In the genomic region with DNA sequence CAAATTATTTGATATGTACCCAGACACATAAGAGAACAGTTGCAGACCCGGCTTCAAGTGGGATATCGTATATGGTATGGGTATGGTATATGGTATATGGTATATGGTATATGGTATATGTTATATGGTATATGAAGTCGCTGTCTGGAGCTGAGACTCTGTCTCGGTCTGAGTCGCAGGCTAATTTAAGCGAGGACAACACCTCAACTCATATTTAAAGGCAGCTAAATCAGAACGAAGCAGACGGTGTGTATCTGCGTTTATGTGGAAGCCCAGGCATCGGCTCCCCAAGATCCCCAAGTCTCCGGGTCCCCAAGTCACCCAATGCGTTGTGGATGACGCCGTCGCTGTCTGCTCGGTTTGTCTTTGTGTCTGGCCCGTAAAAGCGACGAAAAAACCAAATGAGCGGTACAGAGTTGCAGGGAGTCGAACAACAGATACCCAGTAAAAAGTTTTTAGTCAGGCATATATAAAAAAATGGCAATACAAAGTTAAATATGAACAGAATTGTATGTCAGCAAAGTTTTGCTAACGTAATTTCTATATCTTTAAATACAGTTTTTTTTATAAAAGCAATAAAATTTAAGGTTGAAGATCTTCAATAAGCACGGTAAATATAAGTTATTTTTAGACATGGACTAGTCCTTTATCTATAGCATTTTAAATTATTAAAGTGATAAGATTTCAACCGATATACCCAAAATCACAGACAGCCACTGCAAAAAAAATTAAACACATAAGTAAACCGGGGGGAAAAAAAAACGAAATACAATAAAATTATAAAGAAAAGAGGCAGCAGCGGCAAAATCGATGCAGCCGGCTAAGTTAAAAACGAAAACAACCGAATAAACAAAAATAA, we compare ENCODE assay signal across 6 fruit fly cellular contexts.
TF ChIP-seq lines count a peak whose summit lies in the region.

No protein-coding gene starts in this region.

- peak; percentile 1 for TF ChIP-seq CTCF in whole organism, embryonic (GFP tag; optimal IDR thresholded peaks at IDR 0.05; lab: Kevin White, UChicago)

TF ChIP-seq in whole organism, 6 proteins besides CTCF, POLR2A, EP300 and RAD21:
- no peak for TF ChIP-seq Dll (optimal IDR thresholded peaks at IDR 0.05; lab: Kevin White, UChicago)
- peak; percentile 96 for TF ChIP-seq pan (optimal IDR thresholded peaks at IDR 0.05; lab: Kevin White, UChicago)

TF ChIP-seq in whole organism, adult, 20 proteins besides CTCF, POLR2A, EP300 and RAD21:
- TF ChIP-seq bab1 (GFP tag; optimal IDR thresholded peaks at IDR 0.05; lab: Kevin White, UChicago) (peak; percentile 77), kay (GFP tag; lab: Kevin White, UChicago; ENCODE audit: borderline replicate concordance) (no peak), tj (GFP tag; optimal IDR thresholded peaks at IDR 0.05; lab: Kevin White, UChicago) (peak; percentile 48), ovo (GFP tag; optimal IDR thresholded peaks at IDR 0.05; lab: Kevin White, UChicago) (no peak), toe (GFP tag; optimal IDR thresholded peaks at IDR 0.05; lab: Kevin White, UChicago) (no peak), CG1620 (GFP tag; optimal IDR thresholded peaks at IDR 0.05; lab: Kevin White, UChicago) (no peak), CG7101 (tag; optimal IDR thresholded peaks at IDR 0.05; lab: Kevin White, UChicago) (peak; percentile 8)

TF ChIP-seq in whole organism, embryonic, 481 proteins besides CTCF, POLR2A, EP300 and RAD21 (continues in another document):
- TF ChIP-seq cwo (GFP tag; optimal IDR thresholded peaks at IDR 0.05; lab: Kevin White, UChicago) (peak; percentile 42), salm (tag; optimal IDR thresholded peaks at IDR 0.05; lab: Kevin White, UChicago) (peak; percentile 60), zfh2 (GFP tag; optimal IDR thresholded peaks at IDR 0.05; lab: Kevin White, UChicago) (no peak), D19B (GFP tag; optimal IDR thresholded peaks at IDR 0.05; lab: Kevin White, UChicago) (peak; percentile 70), CG10274 (GFP tag; optimal IDR thresholded peaks at IDR 0.05; lab: Kevin White, UChicago) (peak; percentile 4), nom (GFP tag; optimal IDR thresholded peaks at IDR 0.05; lab: Kevin White, UChicago) (peak; percentile 77), Antp (GFP tag; optimal IDR thresholded peaks at IDR 0.05; lab: Kevin White, UChicago) (no peak), grau (tag; optimal IDR thresholded peaks at IDR 0.05; lab: Kevin White, UChicago) (peak; percentile 69), Doc3 (GFP tag; IDR thresholded peaks at IDR 0.05; lab: Robert Waterston, UW; ENCODE audit: partially characterized antibody) (no peak), chinmo (GFP tag; IDR thresholded peaks at IDR 0.05; lab: Robert Waterston, UW; ENCODE audit: partially characterized antibody) (no peak), E2f2 (GFP tag; IDR thresholded peaks at IDR 0.05; lab: Robert Waterston, UW) (peak; percentile 19; the same call in 1 of the 2 replicates), CG12659 (GFP tag; optimal IDR thresholded peaks at IDR 0.05; lab: Kevin White, UChicago) (peak; percentile 46), CG2712 (tag; optimal IDR thresholded peaks at IDR 0.05; lab: Kevin White, UChicago) (peak; percentile 82), CG17829 (tag; optimal IDR thresholded peaks at IDR 0.05; lab: Kevin White, UChicago) (peak; percentile 54), CG8359 (GFP tag; optimal IDR thresholded peaks at IDR 0.05; lab: Kevin White, UChicago; ENCODE audit: borderline replicate concordance) (peak; percentile 27), kay (GFP tag; optimal IDR thresholded peaks at IDR 0.05; lab: Kevin White, UChicago) (no peak), lmd (GFP tag; IDR thresholded peaks at IDR 0.05; lab: Robert Waterston, UW) (peak; percentile 64; the same call in 1 of the 2 replicates)

TF ChIP-seq in whole organism, prepupa, 60 proteins besides CTCF, POLR2A, EP300 and RAD21 (continues in another document):
- TF ChIP-seq CG3919 (GFP tag; optimal IDR thresholded peaks at IDR 0.05; lab: Kevin White, UChicago) (peak; percentile 95), CG6276 (GFP tag; optimal IDR thresholded peaks at IDR 0.05; lab: Kevin White, UChicago) (peak; percentile 30), dac (GFP tag; optimal IDR thresholded peaks at IDR 0.05; lab: Kevin White, UChicago) (peak; percentile 20), fkh (GFP tag; optimal IDR thresholded peaks at IDR 0.05; lab: Kevin White, UChicago) (no peak), CG32006 (GFP tag; optimal IDR thresholded peaks at IDR 0.05; lab: Kevin White, UChicago) (peak; percentile 82), Ets96B (tag; optimal IDR thresholded peaks at IDR 0.05; lab: Kevin White, UChicago) (peak; percentile 96), fd59A (GFP tag; optimal IDR thresholded peaks at IDR 0.05; lab: Kevin White, UChicago) (peak; percentile 95), Met (GFP tag; optimal IDR thresholded peaks at IDR 0.05; lab: Kevin White, UChicago) (peak; percentile 98), CG7368 (GFP tag; optimal IDR thresholded peaks at IDR 0.05; lab: Kevin White, UChicago) (peak; percentile 86), CG8119 (GFP tag; IDR thresholded peaks at IDR 0.05; lab: Robert Waterston, UW) (peak; percentile 79), vri (GFP tag; optimal IDR thresholded peaks at IDR 0.05; lab: Kevin White, UChicago) (peak; percentile 82), CG11902 (GFP tag; optimal IDR thresholded peaks at IDR 0.05; lab: Kevin White, UChicago) (peak; percentile 97), CG1621 (tag; optimal IDR thresholded peaks at IDR 0.05; lab: Kevin White, UChicago) (peak; percentile 83), Hr38 (GFP tag; optimal IDR thresholded peaks at IDR 0.05; lab: Kevin White, UChicago) (no peak), Eip93F (GFP tag; optimal IDR thresholded peaks at IDR 0.05; lab: Kevin White, UChicago) (peak; percentile 87), Hr4 (GFP tag; optimal IDR thresholded peaks at IDR 0.05; lab: Kevin White, UChicago) (peak; percentile 79), Hr39 (GFP tag; optimal IDR thresholded peaks at IDR 0.05; lab: Kevin White, UChicago) (peak; percentile 97), dsx (GFP tag; optimal IDR thresholded peaks at IDR 0.05; lab: Kevin White, UChicago; ENCODE audit: poor library complexity, severe bottlenecking) (peak; percentile 95)

TF ChIP-seq in whole organism, pupa, 21 proteins besides CTCF, POLR2A, EP300 and RAD21 (continues in another document):
- TF ChIP-seq CG13204 (GFP tag; optimal IDR thresholded peaks at IDR 0.05; lab: Kevin White, UChicago) (peak; percentile 79), Snoo (tag; optimal IDR thresholded peaks at IDR 0.05; lab: Kevin White, UChicago) (peak; percentile 98), EcR (GFP tag; optimal IDR thresholded peaks at IDR 0.05; lab: Kevin White, UChicago) (no peak), CG17806 (tag; optimal IDR thresholded peaks at IDR 0.05; lab: Kevin White, UChicago) (peak; percentile 93), rn (GFP tag; IDR thresholded peaks at IDR 0.05; lab: Robert Waterston, UW) (0 out of 2 replicates have a peak, but pooled peaks have one; percentile 42), Pif1A (GFP tag; optimal IDR thresholded peaks at IDR 0.05; lab: Kevin White, UChicago) (peak; percentile 85), CG8301 (tag; optimal IDR thresholded peaks at IDR 0.05; lab: Kevin White, UChicago) (peak; percentile 55), CG8159 (tag; optimal IDR thresholded peaks at IDR 0.05; lab: Kevin White, UChicago) (peak; percentile 99), gl (tag; optimal IDR thresholded peaks at IDR 0.05; lab: Kevin White, UChicago) (peak; percentile 77), CG34367 (tag; optimal IDR thresholded peaks at IDR 0.05; lab: Kevin White, UChicago) (peak; percentile 88), fd96Ca (GFP tag; IDR thresholded peaks at IDR 0.05; lab: Robert Waterston, UW) (0 out of 3 replicates have a peak, but pooled peaks have one; percentile 31), CG9948 (tag; optimal IDR thresholded peaks at IDR 0.05; lab: Kevin White, UChicago) (peak; percentile 95), CG15710 (tag; optimal IDR thresholded peaks at IDR 0.05; lab: Kevin White, UChicago) (peak; percentile 97), CG32121 (GFP tag; IDR thresholded peaks at IDR 0.05; lab: Robert Waterston, UW) (no peak), D1 (tag; optimal IDR thresholded peaks at IDR 0.05; lab: Kevin White, UChicago) (peak; percentile 95), CG10348 (GFP tag; IDR thresholded peaks at IDR 0.05; lab: Robert Waterston, UW) (no peak), CG4496 (GFP tag; IDR thresholded peaks at IDR 0.05; lab: Robert Waterston, UW) (peak; percentile 63; the same call in 2 of the 3 replicates), Ets98B (GFP tag; IDR thresholded peaks at IDR 0.05; lab: Robert Waterston, UW) (no peak), Pif1B (GFP tag; optimal IDR thresholded peaks at IDR 0.05; lab: Kevin White, UChicago) (peak; percentile 83)

TF ChIP-seq in whole organism, wandering third instar larva, 38 proteins besides CTCF, POLR2A, EP300 and RAD21 (continues in another document):
- TF ChIP-seq CG32264 (GFP tag; optimal IDR thresholded peaks at IDR 0.05; lab: Kevin White, UChicago) (peak; percentile 68), dl (GFP tag; optimal IDR thresholded peaks at IDR 0.05; lab: Kevin White, UChicago; ENCODE audit: insufficient read depth in 1 of 2, partially characterized antibody in 2 of 2) (peak in 1 of 2 experiments; percentile 2), OdsH (GFP tag; optimal IDR thresholded peaks at IDR 0.05; lab: Kevin White, UChicago) (peak; percentile 95), rgr (GFP tag; optimal IDR thresholded peaks at IDR 0.05; lab: Kevin White, UChicago) (peak; percentile 93), Sp1 (GFP tag; optimal IDR thresholded peaks at IDR 0.05; lab: Kevin White, UChicago) (peak; percentile 96), N (GFP tag; optimal IDR thresholded peaks at IDR 0.05; lab: Kevin White, UChicago) (no peak), Abd-B (GFP tag; optimal IDR thresholded peaks at IDR 0.05; lab: Kevin White, UChicago) (no peak), fru (GFP tag; optimal IDR thresholded peaks at IDR 0.05; lab: Kevin White, UChicago) (peak; percentile 94), Hnf4 (GFP tag; optimal IDR thresholded peaks at IDR 0.05; lab: Kevin White, UChicago) (peak; percentile 80), Jra (GFP tag; optimal IDR thresholded peaks at IDR 0.05; lab: Kevin White, UChicago) (peak; percentile 44), CrebA (GFP tag; optimal IDR thresholded peaks at IDR 0.05; lab: Kevin White, UChicago; ENCODE audit: borderline replicate concordance) (no peak), Dif (GFP tag; optimal IDR thresholded peaks at IDR 0.05; lab: Kevin White, UChicago; ENCODE audit: partially characterized antibody) (peak; percentile 11), dsf (GFP tag; optimal IDR thresholded peaks at IDR 0.05; lab: Kevin White, UChicago; ENCODE audit: borderline replicate concordance) (peak; percentile 66), woc (GFP tag; optimal IDR thresholded peaks at IDR 0.05; lab: Kevin White, UChicago) (peak; percentile 94), h (GFP tag; optimal IDR thresholded peaks at IDR 0.05; lab: Kevin White, UChicago) (peak; percentile 95), tai (GFP tag; optimal IDR thresholded peaks at IDR 0.05; lab: Kevin White, UChicago) (peak; percentile 43), Hr83 (GFP tag; optimal IDR thresholded peaks at IDR 0.05; lab: Kevin White, UChicago; ENCODE audit: poor library complexity, severe bottlenecking) (no peak), psq (GFP tag; optimal IDR thresholded peaks at IDR 0.05; lab: Kevin White, UChicago) (peak; percentile 92), usp (GFP tag; optimal IDR thresholded peaks at IDR 0.05; lab: Kevin White, UChicago) (no peak)
